Comparison of ENCODE assay signal across 4 worm cellular contexts in the genomic region with DNA sequence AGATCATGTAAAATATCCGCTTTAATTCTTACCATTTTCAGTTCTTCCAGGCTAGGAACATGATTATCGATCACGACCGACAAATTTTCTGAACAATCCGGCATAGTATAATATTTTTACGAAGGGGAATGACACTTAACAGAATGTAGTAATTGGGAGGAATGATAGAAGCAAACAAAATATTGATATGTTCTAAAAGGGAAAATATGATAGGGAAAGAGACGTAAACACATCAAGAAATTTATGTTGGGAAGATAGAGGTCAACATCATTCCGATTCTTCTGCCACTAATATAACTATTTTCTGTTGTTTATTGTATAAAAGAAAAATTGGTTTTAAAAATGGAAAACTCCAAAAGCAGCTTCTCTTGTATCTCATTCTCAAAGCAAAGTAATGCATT.
TF ChIP-seq lines count a peak whose summit lies in the region.

A gene (minus strand): TSS at position 206 of the 400 bp plus-strand sequence.

TF ChIP-seq in whole organism, L1 larva, 84 proteins besides CTCF, POLR2A, EP300 and RAD21:
- TF ChIP-seq nhr-12 (tag; optimal IDR thresholded peaks at IDR 0.05; lab: Kevin White, UChicago) (no peak), blmp-1 (tag; optimal IDR thresholded peaks at IDR 0.05; lab: Kevin White, UChicago) (peak; percentile 41)

TF ChIP-seq in whole organism, L3 larva, 47 proteins besides CTCF, POLR2A, EP300 and RAD21:
- no peak for TF ChIP-seq unc-62 (GFP tag; optimal IDR thresholded peaks at IDR 0.05; lab: Kevin White, UChicago)
- TF ChIP-seq elt-2 (tag; optimal IDR thresholded peaks at IDR 0.05; lab: Kevin White, UChicago) = peak; percentile 6

TF ChIP-seq in whole organism, L4 larva, 104 proteins besides CTCF, POLR2A, EP300 and RAD21:
- peak; percentile 50 for TF ChIP-seq nhr-28 (tag; optimal IDR thresholded peaks at IDR 0.05; lab: Kevin White, UChicago)
- no peak for TF ChIP-seq dve-1 (tag; optimal IDR thresholded peaks at IDR 0.05; lab: Kevin White, UChicago; ENCODE audit: insufficient read depth)
- peak; percentile 22 for TF ChIP-seq pqm-1 (tag; optimal IDR thresholded peaks at IDR 0.05; lab: Kevin White, UChicago)
- no peak for TF ChIP-seq daf-16 (GFP tag; optimal IDR thresholded peaks at IDR 0.05; lab: Kevin White, UChicago)
- TF ChIP-seq daf-16 (tag; optimal IDR thresholded peaks at IDR 0.05; lab: Kevin White, UChicago) = peak; percentile 95

TF ChIP-seq in whole organism, young adult, 124 proteins besides CTCF, POLR2A, EP300 and RAD21:
- TF ChIP-seq fkh-3 (tag; optimal IDR thresholded peaks at IDR 0.05; lab: Kevin White, UChicago) (no peak), repo-1 (tag; optimal IDR thresholded peaks at IDR 0.05; lab: Kevin White, UChicago) (no peak), nhr-80 (tag; optimal IDR thresholded peaks at IDR 0.05; lab: Kevin White, UChicago) (peak; percentile 19), pha-4 (tag; optimal IDR thresholded peaks at IDR 0.05; lab: Kevin White, UChicago) (no peak), B0336.3 (GFP tag; IDR thresholded peaks at IDR 0.05; lab: Robert Waterston, UW) (no peak), B0019.2 (GFP tag; conservative IDR thresholded peaks at IDR 0.05; lab: Robert Waterston, UW) (no peak), sdz-38 (tag; optimal IDR thresholded peaks at IDR 0.05; lab: Kevin White, UChicago) (no peak), hlh-12 (tag; optimal IDR thresholded peaks at IDR 0.05; lab: Kevin White, UChicago) (no peak)
